Worm (Caenorhabditis elegans) whole organism, L3 larva: ENCODE data around the gene folr-1.

Experiments used
- ama-1 ChIP-seq: fragments of 150-350 bp; optimal IDR thresholded peaks from 2 replicates; lab custom pipeline; 2018
- ceh-28 ChIP-seq: fragments of 150-350 bp; optimal IDR thresholded peaks from 2 replicates; lab custom pipeline; 2014; ENCODE audit warnings: missing biosample characterization, missing genetic modification reagents, missing genetic modification characterization
- ceh-82 ChIP-seq: fragments of 150-350 bp; optimal IDR thresholded peaks from 2 replicates; lab custom pipeline; 2014; ENCODE audit warnings: missing biosample characterization, missing genetic modification characterization
- daf-12 ChIP-seq: fragments of 150-350 bp; optimal IDR thresholded peaks from 2 replicates; lab custom pipeline; 2014; ENCODE audit warnings: missing biosample characterization, missing genetic modification reagents, missing genetic modification characterization
- egl-5 ChIP-seq: fragments of 150-350 bp; optimal IDR thresholded peaks from 2 replicates; lab custom pipeline; 2017; ENCODE audit warnings: missing biosample characterization, missing genetic modification reagents, missing genetic modification characterization, inconsistent platforms
- elt-1 ChIP-seq: fragments of 150-350 bp; optimal IDR thresholded peaks from 2 replicates; lab custom pipeline; 2014; ENCODE audit warnings: missing biosample characterization, missing genetic modification characterization
- elt-2 ChIP-seq: sonication (generic microtip); optimal IDR thresholded peaks from 2 replicates; lab custom pipeline; 2016; ENCODE audit warnings: missing genetic modification reagents, mild to moderate bottlenecking, missing genetic modification characterization, missing compliant biosample characterization
- fkh-10 ChIP-seq: sonication (generic microtip); optimal IDR thresholded peaks from 2 replicates; lab custom pipeline; 2017; ENCODE audit warnings: missing biosample characterization, missing genetic modification reagents, missing genetic modification characterization
- fkh-2 ChIP-seq: fragments of 150-350 bp; optimal IDR thresholded peaks from 2 replicates; lab custom pipeline; 2014; ENCODE audit warnings: missing biosample characterization, missing genetic modification reagents, missing genetic modification characterization
- fos-1 ChIP-seq: fragments of 150-350 bp; optimal IDR thresholded peaks from 2 replicates; lab custom pipeline; 2014; ENCODE audit warnings: missing biosample characterization, missing genetic modification characterization
- hmg-11 ChIP-seq: sonication (generic microtip); optimal IDR thresholded peaks from 2 replicates; lab custom pipeline; 2016; ENCODE audit warnings: missing genetic modification characterization, missing compliant biosample characterization
- lsy-12 ChIP-seq: sonication (generic microtip); optimal IDR thresholded peaks from 2 replicates; lab custom pipeline; 2016; ENCODE audit warnings: mild to moderate bottlenecking, missing genetic modification characterization, missing compliant biosample characterization
- nfya-1 ChIP-seq: sonication (generic microtip); optimal IDR thresholded peaks from 2 replicates; lab custom pipeline; 2017; ENCODE audit warnings: missing genetic modification characterization, mild to moderate bottlenecking, missing compliant biosample characterization, antibody characterized with exemption, moderate library complexity; ENCODE audit not compliant: insufficient read depth
- nhr-11 ChIP-seq: fragments of 150-350 bp; optimal IDR thresholded peaks from 2 replicates; lab custom pipeline; 2014; ENCODE audit warnings: missing biosample characterization, missing genetic modification characterization
- nhr-12 ChIP-seq: fragments of 150-350 bp; optimal IDR thresholded peaks from 2 replicates; lab custom pipeline; 2014; ENCODE audit warnings: missing biosample characterization, missing genetic modification characterization
- nhr-23 ChIP-seq: fragments of 150-350 bp; optimal IDR thresholded peaks from 2 replicates; lab custom pipeline; 2014; ENCODE audit warnings: missing biosample characterization, missing genetic modification reagents, missing genetic modification characterization
- nhr-25 ChIP-seq: sonication (generic microtip); optimal IDR thresholded peaks from 2 replicates; lab custom pipeline; 2017; ENCODE audit warnings: missing biosample characterization, missing genetic modification characterization
- nhr-43 ChIP-seq: sonication (generic microtip); optimal IDR thresholded peaks from 2 replicates; lab custom pipeline; 2016; ENCODE audit warnings: mild to moderate bottlenecking, missing genetic modification characterization, missing compliant biosample characterization; ENCODE audit not compliant: poor library complexity, severe bottlenecking
- nhr-67 ChIP-seq: fragments of 150-350 bp; optimal IDR thresholded peaks from 2 replicates; lab custom pipeline; 2014; ENCODE audit warnings: missing biosample characterization, missing genetic modification characterization
- nhr-76 ChIP-seq: fragments of 150-350 bp; sonication (generic microtip); optimal IDR thresholded peaks from 5 replicates; lab custom pipeline; 2014; ENCODE audit warnings: missing biosample characterization, missing genetic modification characterization
- nhr-77 ChIP-seq: fragments of 150-350 bp; optimal IDR thresholded peaks from 2 replicates; lab custom pipeline; 2014; ENCODE audit warnings: missing biosample characterization, missing genetic modification characterization
- pha-4 ChIP-seq: fragments of 150-350 bp; optimal IDR thresholded peaks from 2 replicates; lab custom pipeline; 2014; ENCODE audit warnings: missing biosample characterization, missing genetic modification reagents, missing genetic modification characterization
- pqm-1 ChIP-seq: fragments of 150-350 bp; optimal IDR thresholded peaks from 2 replicates; lab custom pipeline; 2017; ENCODE audit warnings: missing biosample characterization, missing genetic modification characterization, inconsistent platforms
- sea-2 ChIP-seq: fragments of 150-350 bp; sonication (generic microtip); optimal IDR thresholded peaks from 4 replicates; lab custom pipeline; 2014; ENCODE audit warnings: missing biosample characterization, missing genetic modification reagents, missing genetic modification characterization
- skn-1 ChIP-seq: fragments of 150-350 bp; optimal IDR thresholded peaks from 2 replicates; lab custom pipeline; 2014; ENCODE audit warnings: missing biosample characterization, missing genetic modification characterization
- snpc-4 ChIP-seq: fragments of 150-350 bp; optimal IDR thresholded peaks from 2 replicates; lab custom pipeline; 2014; ENCODE audit warnings: missing biosample characterization, missing genetic modification characterization
- unc-39 ChIP-seq: sonication (generic microtip); optimal IDR thresholded peaks from 4 replicates; lab custom pipeline; 2017; ENCODE audit warnings: missing biosample characterization, missing genetic modification characterization
- unc-62 ChIP-seq: fragments of 150-350 bp; sonication (generic microtip); optimal IDR thresholded peaks from 4 replicates; lab custom pipeline; 2014; ENCODE audit warnings: missing biosample characterization, missing genetic modification reagents, missing genetic modification characterization
- zag-1 ChIP-seq: fragments of 150-350 bp; optimal IDR thresholded peaks from 2 replicates; lab custom pipeline; 2014; ENCODE audit warnings: missing biosample characterization, missing genetic modification characterization
- ztf-11 ChIP-seq: fragments of 150-350 bp; optimal IDR thresholded peaks from 2 replicates; lab custom pipeline; 2014; ENCODE audit warnings: missing biosample characterization, missing genetic modification characterization

folr-1 gene

ce11 chrX:9933291-9934008, 14.4 kb downstream of the folr-1 start:
- TF ChIP-seq pqm-1 (tag; lab: Kevin White, UChicago) (no peak), pha-4 (tag; lab: Kevin White, UChicago) (no peak), unc-62 (GFP tag; lab: Kevin White, UChicago) (no peak), ama-1 (lab: Kevin White, UChicago) (peak; percentile 33), fos-1 (tag; lab: Kevin White, UChicago) (no peak), fkh-2 (no peak)
- TF ChIP-seq, all 47 proteins: peak for 1

ce11 chrX:9934009-9934323, 14.9 kb downstream of the folr-1 start:
- no peak for TF ChIP-seq fos-1 (tag; lab: Kevin White, UChicago)
- no peak for TF ChIP-seq sea-2 (GFP tag; lab: Kevin White, UChicago)
- no peak for TF ChIP-seq nfya-1 (tag; lab: Kevin White, UChicago)
- peak; percentile 23 for TF ChIP-seq pha-4 (tag; lab: Kevin White, UChicago)
- TF ChIP-seq snpc-4 (tag; lab: Kevin White, UChicago): no peak
- TF ChIP-seq elt-1 (tag; lab: Kevin White, UChicago): no peak
- no peak for TF ChIP-seq daf-12
- no peak for TF ChIP-seq fkh-10 (GFP tag; lab: Kevin White, UChicago)
- no peak for TF ChIP-seq skn-1 (tag; lab: Kevin White, UChicago)
- peak; percentile 67 for TF ChIP-seq elt-2
- TF ChIP-seq pqm-1 (tag; lab: Kevin White, UChicago): peak; percentile 52
- TF ChIP-seq ceh-28: no peak

ce11 chrX:9938091-9938490, 19.0 kb downstream of the folr-1 start:
- no peak for TF ChIP-seq pqm-1 (tag; lab: Kevin White, UChicago)
- TF ChIP-seq nhr-25 (tag; lab: Kevin White, UChicago): peak; percentile 73
- TF ChIP-seq ceh-82 (tag; lab: Kevin White, UChicago): no peak
- TF ChIP-seq egl-5 (tag; lab: Kevin White, UChicago): peak; percentile 45
- no peak for TF ChIP-seq nhr-11
- no peak for TF ChIP-seq unc-62 (GFP tag; lab: Kevin White, UChicago)
- no peak for TF ChIP-seq fkh-2
- TF ChIP-seq nhr-23 (tag; lab: Kevin White, UChicago): peak; percentile 34
- peak; percentile 20 for TF ChIP-seq nhr-43 (tag; lab: Kevin White, UChicago)

ce11 chrX:9938537-9938936, 19.4 kb downstream of the folr-1 start, which contains the start of the genes C17G1.5 and C17G1.14:
Gene C17G1.5, plus strand, starts transcription at chrX:9938802.
Gene C17G1.14, plus strand, starts transcription at chrX:9938813.
- no peak for TF ChIP-seq unc-39 (tag; lab: Kevin White, UChicago)
- TF ChIP-seq pha-4 (tag; lab: Kevin White, UChicago): peak; percentile 7
- TF ChIP-seq elt-2: peak; percentile 2

- no peak for TF ChIP-seq lsy-12 (tag; lab: Kevin White, UChicago)
- TF ChIP-seq pha-4 (tag; lab: Kevin White, UChicago): peak; percentile 74
- TF ChIP-seq daf-12: no peak
- TF ChIP-seq nhr-12 (tag; lab: Kevin White, UChicago): no peak
- TF ChIP-seq zag-1 (tag; lab: Kevin White, UChicago): no peak
These were observed 21.4 kb downstream of the folr-1 start for ce11 chrX:9940524-9940923.

- TF ChIP-seq ztf-11 (tag; lab: Kevin White, UChicago) (no peak), nhr-67 (tag; lab: Kevin White, UChicago) (no peak), nhr-25 (tag; lab: Kevin White, UChicago) (peak; percentile 31), hmg-11 (tag; lab: Kevin White, UChicago) (peak; percentile 13), nhr-76 (tag; lab: Kevin White, UChicago) (no peak), nhr-77 (tag; lab: Kevin White, UChicago) (no peak)
These were observed 22.3 kb downstream of the folr-1 start for ce11 chrX:9941379-9941778.
